Fruit fly (Drosophila melanogaster): Measurements from ENCODE around the gene Jasper.

The Jasper gene

DNA sequence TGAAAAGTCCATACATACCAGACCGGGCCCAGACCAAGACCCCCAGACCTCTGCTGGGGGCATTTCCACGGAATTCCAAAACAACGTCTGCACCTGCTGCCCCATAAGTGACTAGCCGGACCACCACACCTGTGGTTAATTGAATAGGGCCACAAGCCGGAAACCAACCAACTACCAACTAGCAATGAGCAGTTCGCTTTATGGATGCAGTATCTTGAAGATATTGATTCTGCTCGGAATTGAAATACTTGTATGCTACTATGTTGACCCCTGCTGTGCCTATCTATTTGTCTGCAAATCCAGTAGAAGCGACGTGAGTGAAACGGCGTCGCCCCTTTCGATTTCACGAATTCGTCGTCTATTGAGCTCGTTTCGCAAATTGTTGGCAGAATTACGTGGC is 43.5 kb downstream of the Jasper start (continued):
- TF ChIP-seq OdsH (GFP tag; optimal IDR thresholded peaks at IDR 0.05) = peak; percentile 81
- no peak for TF ChIP-seq Eip93F (GFP tag; optimal IDR thresholded peaks at IDR 0.05)
- peak; percentile 17 for TF ChIP-seq Blimp-1 (GFP tag; optimal IDR thresholded peaks at IDR 0.05)
- no peak for TF ChIP-seq fd85E (GFP tag; optimal IDR thresholded peaks at IDR 0.05)
- peak; percentile 84 for TF ChIP-seq CG1621 (tag; optimal IDR thresholded peaks at IDR 0.05)
- peak; percentile 75 for TF ChIP-seq CG6808 (GFP tag; optimal IDR thresholded peaks at IDR 0.05)
- TF ChIP-seq CG34406 (GFP tag; optimal IDR thresholded peaks at IDR 0.05) = peak; percentile 57
- TF ChIP-seq CG15336 (GFP tag; IDR thresholded peaks at IDR 0.05) = peak; percentile 95
- peak; percentile 84 for TF ChIP-seq Lpt (GFP tag; optimal IDR thresholded peaks at IDR 0.05)
- TF ChIP-seq CG32006 (GFP tag; optimal IDR thresholded peaks at IDR 0.05) = peak; percentile 94
- TF ChIP-seq CG3919 (GFP tag; optimal IDR thresholded peaks at IDR 0.05) = peak; percentile 87
- no peak for TF ChIP-seq svp (GFP tag)
- peak; percentile 75 for TF ChIP-seq Eip75B (GFP tag; optimal IDR thresholded peaks at IDR 0.05)
- TF ChIP-seq Hr4 (GFP tag; optimal IDR thresholded peaks at IDR 0.05) = peak; percentile 94
- peak; percentile 16 for TF ChIP-seq CG11902 (GFP tag; optimal IDR thresholded peaks at IDR 0.05)
- peak; percentile 72 for TF ChIP-seq CG16779 (tag; optimal IDR thresholded peaks at IDR 0.05)
- TF ChIP-seq fkh (GFP tag; optimal IDR thresholded peaks at IDR 0.05) = no peak
- no peak for TF ChIP-seq vri (GFP tag; optimal IDR thresholded peaks at IDR 0.05)
- peak; percentile 83 for TF ChIP-seq CG7368 (GFP tag; optimal IDR thresholded peaks at IDR 0.05)
- peak; percentile 16 for TF ChIP-seq Smox (GFP tag; optimal IDR thresholded peaks at IDR 0.05)
- TF ChIP-seq topi (GFP tag; optimal IDR thresholded peaks at IDR 0.05) = peak; percentile 38
- peak; percentile 38 for TF ChIP-seq dsx (GFP tag; optimal IDR thresholded peaks at IDR 0.05; ENCODE audit: poor library complexity, severe bottlenecking)
- peak; percentile 54 for TF ChIP-seq Hr39 (GFP tag; optimal IDR thresholded peaks at IDR 0.05)

DNA sequence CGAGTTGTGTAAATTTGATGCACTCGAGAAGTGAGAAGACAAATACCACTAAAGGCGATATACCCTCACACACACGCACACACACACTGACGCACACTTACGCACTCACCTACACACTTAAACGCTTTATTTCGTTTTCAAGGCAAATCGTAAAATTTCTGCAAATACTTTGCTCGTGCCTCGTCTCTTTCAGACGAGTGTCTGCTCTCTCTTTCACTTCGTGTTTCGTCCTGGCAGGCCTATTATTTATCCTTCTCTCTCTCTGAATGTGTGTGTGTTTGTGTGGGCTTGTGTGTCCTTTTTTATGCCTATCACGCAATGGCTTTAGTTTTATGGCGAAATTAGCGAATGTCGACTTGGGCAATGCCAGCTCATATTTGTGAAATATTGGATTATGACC is 45.9 kb downstream of the Jasper start:
- no peak for TF ChIP-seq CG11762 (GFP tag; optimal IDR thresholded peaks at IDR 0.05; ENCODE audit: insufficient read depth)

DNA sequence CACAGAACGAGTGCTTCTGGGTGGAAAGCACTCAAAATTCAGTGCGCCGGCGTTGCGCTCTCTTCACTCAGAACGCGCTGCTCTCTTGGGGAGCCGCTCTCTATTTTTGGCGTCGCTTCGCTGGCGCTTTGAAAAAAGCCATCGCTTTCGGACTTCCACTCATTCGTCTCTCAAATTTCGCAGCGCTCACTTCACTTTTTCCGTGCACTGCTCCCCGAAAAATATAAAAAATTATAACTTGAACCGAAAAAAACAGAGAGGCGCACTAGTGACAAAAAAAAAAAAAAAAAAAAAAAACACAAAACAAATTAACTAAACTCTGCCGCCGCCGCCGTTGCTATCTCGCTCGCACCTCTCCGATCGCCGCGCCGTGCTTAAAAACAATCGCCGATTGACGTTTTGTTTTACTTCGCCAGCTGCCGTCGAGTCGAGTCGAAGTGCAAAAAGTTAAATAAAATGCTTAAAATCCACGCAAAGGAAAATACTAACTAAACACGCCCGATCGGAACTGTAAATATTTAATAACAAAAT is 47.1 kb downstream of the Jasper start:
- TF ChIP-seq CG3919 (GFP tag; optimal IDR thresholded peaks at IDR 0.05) = peak; percentile 21
- peak; percentile 54 for TF ChIP-seq Gug (GFP tag; IDR thresholded peaks at IDR 0.05)
- no peak for TF ChIP-seq CG11902 (GFP tag; optimal IDR thresholded peaks at IDR 0.05)
- TF ChIP-seq vri (GFP tag; optimal IDR thresholded peaks at IDR 0.05) = peak; percentile 64
- TF ChIP-seq Lpt (GFP tag; optimal IDR thresholded peaks at IDR 0.05) = peak; percentile 22
- no peak for TF ChIP-seq Sox15 (GFP tag; optimal IDR thresholded peaks at IDR 0.05)
- peak; percentile 43; the same call in 2 of the 3 replicates for TF ChIP-seq CG8119 (GFP tag; IDR thresholded peaks at IDR 0.05)
- TF ChIP-seq net (GFP tag; optimal IDR thresholded peaks at IDR 0.05) = peak; percentile 61
- TF ChIP-seq salr (GFP tag; optimal IDR thresholded peaks at IDR 0.05) = no peak
- TF ChIP-seq CG8319 (GFP tag; optimal IDR thresholded peaks at IDR 0.05) = no peak
- no peak for TF ChIP-seq Hr4 (GFP tag; optimal IDR thresholded peaks at IDR 0.05)
- no peak for TF ChIP-seq cyc (GFP tag; optimal IDR thresholded peaks at IDR 0.05)
- peak; percentile 16 for TF ChIP-seq fd85E (GFP tag; optimal IDR thresholded peaks at IDR 0.05)
- TF ChIP-seq Eip93F (GFP tag; optimal IDR thresholded peaks at IDR 0.05) = peak; percentile 4
- TF ChIP-seq CG7368 (GFP tag; optimal IDR thresholded peaks at IDR 0.05) = no peak
- TF ChIP-seq CG4318 (GFP tag; optimal IDR thresholded peaks at IDR 0.05) = no peak
- TF ChIP-seq CG6163 (GFP tag; IDR thresholded peaks at IDR 0.05) = peak; percentile 84
- peak; percentile 73 for TF ChIP-seq CG15336 (GFP tag; IDR thresholded peaks at IDR 0.05)
- peak; percentile 12 for TF ChIP-seq CG6276 (GFP tag; optimal IDR thresholded peaks at IDR 0.05)
- no peak for TF ChIP-seq Hr38 (GFP tag; optimal IDR thresholded peaks at IDR 0.05)
- no peak for TF ChIP-seq pdm3 (GFP tag; optimal IDR thresholded peaks at IDR 0.05)
- no peak for TF ChIP-seq OdsH (GFP tag; optimal IDR thresholded peaks at IDR 0.05)
- TF ChIP-seq Smox (GFP tag; optimal IDR thresholded peaks at IDR 0.05) = no peak
- TF ChIP-seq dac (GFP tag; optimal IDR thresholded peaks at IDR 0.05) = no peak
- TF ChIP-seq Eip75B (GFP tag; optimal IDR thresholded peaks at IDR 0.05) = no peak
- TF ChIP-seq CG32006 (GFP tag; optimal IDR thresholded peaks at IDR 0.05) = no peak
- TF ChIP-seq Hr39 (GFP tag; optimal IDR thresholded peaks at IDR 0.05) = no peak
- peak; percentile 79 for TF ChIP-seq Eip78C (GFP tag)
- TF ChIP-seq CG6792 (GFP tag; optimal IDR thresholded peaks at IDR 0.05) = peak; percentile 31
- TF ChIP-seq CG9139 (GFP tag; optimal IDR thresholded peaks at IDR 0.05) = peak; percentile 30
- TF ChIP-seq Met (GFP tag; optimal IDR thresholded peaks at IDR 0.05) = peak; percentile 39
- peak; percentile 51 for TF ChIP-seq CG6854 (GFP tag; optimal IDR thresholded peaks at IDR 0.05)
- peak; percentile 58 for TF ChIP-seq Sox102F (GFP tag; optimal IDR thresholded peaks at IDR 0.05)
- no peak for TF ChIP-seq CG11762 (GFP tag; optimal IDR thresholded peaks at IDR 0.05; ENCODE audit: insufficient read depth)
- no peak for TF ChIP-seq CG3032 (tag; optimal IDR thresholded peaks at IDR 0.05)
- TF ChIP-seq CG11294 (GFP tag; IDR thresholded peaks at IDR 0.05) = no peak
- TF ChIP-seq CG6808 (GFP tag; optimal IDR thresholded peaks at IDR 0.05) = no peak
- peak; percentile 85 for TF ChIP-seq svp (GFP tag)

Data from whole organism, prepupa.